Fruit fly (Drosophila melanogaster) whole organism, prepupa: ENCODE data around the gene CG31689.

ENCODE experiments used
- CG10631 ChIP-seq: fragments of 200-800 bp; sonication (Bioruptor generic); optimal IDR thresholded peaks from 2 replicates; lab custom pipeline; 2016; ENCODE audit warnings: missing biosample characterization, missing genetic modification characterization
- CG11762 ChIP-seq: fragments of 200-800 bp; sonication (Bioruptor generic); optimal IDR thresholded peaks from 3 replicates; lab custom pipeline; 2016; ENCODE audit warnings: missing biosample characterization, missing genetic modification characterization; ENCODE audit not compliant: insufficient read depth
- CG15336 ChIP-seq: fragments of 200-800 bp; sonication (Bioruptor generic); IDR thresholded peaks from 2 replicates; pipeline ENCODE4 v1.3.6; 2022; ENCODE audit warnings: missing biosample characterization, missing genetic modification characterization
- CG1621 ChIP-seq: fragments of 200-800 bp; sonication (Bioruptor generic); optimal IDR thresholded peaks from 3 replicates; lab custom pipeline; 2018; ENCODE audit warnings: missing biosample characterization, mild to moderate bottlenecking, missing genetic modification characterization
- CG16779 ChIP-seq: fragments of 200-800 bp; sonication (Bioruptor generic); optimal IDR thresholded peaks from 3 replicates; lab custom pipeline; 2017; ENCODE audit warnings: missing biosample characterization, mild to moderate bottlenecking, missing genetic modification characterization
- CG3032 ChIP-seq: fragments of 200-800 bp; optimal IDR thresholded peaks from 2 replicates; lab custom pipeline; 2019; ENCODE audit warnings: missing biosample characterization, mild to moderate bottlenecking, missing genetic modification characterization, moderate library complexity
- CG32006 ChIP-seq: fragments of 200-800 bp; sonication (Bioruptor generic); optimal IDR thresholded peaks from 3 replicates; lab custom pipeline; 2017; ENCODE audit warnings: missing biosample characterization, mild to moderate bottlenecking, missing genetic modification characterization
- CG34406 ChIP-seq: fragments of 200-800 bp; sonication (Bioruptor generic); optimal IDR thresholded peaks from 3 replicates; lab custom pipeline; 2016; ENCODE audit warnings: missing biosample characterization, missing genetic modification characterization
- CG3919 ChIP-seq: fragments of 200-800 bp; sonication (Bioruptor generic); optimal IDR thresholded peaks from 3 replicates; lab custom pipeline; 2016; ENCODE audit warnings: missing biosample characterization, missing genetic modification characterization
- CG6163 ChIP-seq: fragments of 200-800 bp; sonication (Bioruptor generic); IDR thresholded peaks from 3 replicates; pipeline ENCODE4 v1.3.6; 2022; ENCODE audit warnings: missing biosample characterization, missing genetic modification characterization
- CG6276 ChIP-seq: fragments of 200-800 bp; sonication (Bioruptor generic); optimal IDR thresholded peaks from 2 replicates; lab custom pipeline; 2017; ENCODE audit warnings: missing biosample characterization, mild to moderate bottlenecking, missing genetic modification characterization
- CG6854 ChIP-seq: fragments of 200-800 bp; sonication (Bioruptor generic); optimal IDR thresholded peaks from 2 replicates; lab custom pipeline; 2017; ENCODE audit warnings: missing biosample characterization, mild to moderate bottlenecking, missing genetic modification characterization
- CG7368 ChIP-seq: fragments of 200-800 bp; sonication (Bioruptor generic); optimal IDR thresholded peaks from 3 replicates; lab custom pipeline; 2016; ENCODE audit warnings: missing biosample characterization, missing genetic modification characterization
- CG8119 ChIP-seq: fragments of 200-800 bp; sonication (Bioruptor generic); IDR thresholded peaks from 3 replicates; pipeline ENCODE4 v1.3.6; 2022; ENCODE audit warnings: missing biosample characterization, missing genetic modification characterization
- CG8319 ChIP-seq: fragments of 200-800 bp; sonication (Bioruptor generic); optimal IDR thresholded peaks from 3 replicates; lab custom pipeline; 2016; ENCODE audit warnings: missing biosample characterization, missing genetic modification characterization
- CG8632 ChIP-seq: fragments of 200-800 bp; sonication (Bioruptor generic); optimal IDR thresholded peaks from 3 replicates; lab custom pipeline; 2016; ENCODE audit warnings: missing biosample characterization, missing genetic modification characterization
- CG9139 ChIP-seq: fragments of 200-800 bp; sonication (Bioruptor generic); optimal IDR thresholded peaks from 3 replicates; lab custom pipeline; 2017; ENCODE audit warnings: missing biosample characterization, mild to moderate bottlenecking, missing genetic modification characterization
- Eip75B ChIP-seq: fragments of 200-800 bp; sonication (Bioruptor generic); optimal IDR thresholded peaks from 3 replicates; lab custom pipeline; 2016; ENCODE audit warnings: missing biosample characterization, missing genetic modification characterization
- Eip78C ChIP-seq: fragments of 200-800 bp; sonication (Bioruptor generic); peaks from one replicate; lab custom pipeline; 2016; ENCODE audit warnings: missing biosample characterization, missing genetic modification characterization
- Eip93F ChIP-seq: fragments of 200-800 bp; sonication (Bioruptor generic); optimal IDR thresholded peaks from 2 replicates; lab custom pipeline; 2016; ENCODE audit warnings: missing biosample characterization, mild to moderate bottlenecking, missing genetic modification characterization
- Ets21C ChIP-seq: fragments of 200-800 bp; sonication (Bioruptor generic); optimal IDR thresholded peaks from 3 replicates; lab custom pipeline; 2016; ENCODE audit warnings: missing biosample characterization, missing genetic modification characterization
- Ets96B ChIP-seq: fragments of 200-800 bp; optimal IDR thresholded peaks from 2 replicates; lab custom pipeline; 2019; ENCODE audit warnings: missing biosample characterization, mild to moderate bottlenecking, missing genetic modification characterization, moderate library complexity
- Hr38 ChIP-seq: sonication (Bioruptor generic); optimal IDR thresholded peaks from 2 replicates; lab custom pipeline; 2016; ENCODE audit warnings: missing biosample characterization, missing genetic modification characterization
- Hr4 ChIP-seq: fragments of 200-800 bp; sonication (Bioruptor generic); optimal IDR thresholded peaks from 3 replicates; lab custom pipeline; 2016; ENCODE audit warnings: missing biosample characterization, missing genetic modification characterization
- Met ChIP-seq: fragments of 200-800 bp; sonication (Bioruptor generic); optimal IDR thresholded peaks from 3 replicates; lab custom pipeline; 2016; ENCODE audit warnings: missing biosample characterization, missing genetic modification characterization
- OdsH ChIP-seq: fragments of 200-800 bp; sonication (Bioruptor generic); optimal IDR thresholded peaks from 3 replicates; lab custom pipeline; 2016; ENCODE audit warnings: missing biosample characterization, missing genetic modification characterization
- Sox14 ChIP-seq: fragments of 200-800 bp; sonication (Bioruptor generic); optimal IDR thresholded peaks from 3 replicates; lab custom pipeline; 2016; ENCODE audit warnings: missing biosample characterization, missing genetic modification characterization
- Sox15 ChIP-seq: fragments of 200-800 bp; sonication (Bioruptor generic); optimal IDR thresholded peaks from 3 replicates; lab custom pipeline; 2016; ENCODE audit warnings: missing biosample characterization, missing genetic modification characterization
- acj6 ChIP-seq: fragments of 200-800 bp; sonication (Bioruptor generic); optimal IDR thresholded peaks from 3 replicates; lab custom pipeline; 2016; ENCODE audit warnings: missing biosample characterization, missing genetic modification characterization
- dac ChIP-seq: fragments of 200-800 bp; sonication (Bioruptor generic); optimal IDR thresholded peaks from 2 replicates; lab custom pipeline; 2017; ENCODE audit warnings: missing biosample characterization, mild to moderate bottlenecking, missing genetic modification characterization
- dsx ChIP-seq: fragments of 200-800 bp; optimal IDR thresholded peaks from 3 replicates; lab custom pipeline; 2019; ENCODE audit warnings: missing biosample characterization, mild to moderate bottlenecking, missing genetic modification characterization, moderate library complexity; ENCODE audit not compliant: poor library complexity, severe bottlenecking
- eg ChIP-seq: fragments of 200-800 bp; sonication (Bioruptor generic); IDR thresholded peaks from 3 replicates; pipeline ENCODE4 v1.3.6; 2022; ENCODE audit warnings: missing biosample characterization, missing genetic modification characterization
- esn ChIP-seq: fragments of 200-800 bp; sonication (Bioruptor generic); optimal IDR thresholded peaks from 2 replicates; lab custom pipeline; 2016; ENCODE audit warnings: missing biosample characterization, mild to moderate bottlenecking, missing genetic modification characterization, moderate library complexity
- fd59A ChIP-seq: fragments of 200-800 bp; sonication (Bioruptor generic); optimal IDR thresholded peaks from 2 replicates; lab custom pipeline; 2017; ENCODE audit warnings: missing biosample characterization, mild to moderate bottlenecking, missing genetic modification characterization, missing genetic modification reagents
- fd85E ChIP-seq: fragments of 200-800 bp; sonication (Bioruptor generic); optimal IDR thresholded peaks from 3 replicates; lab custom pipeline; 2016; ENCODE audit warnings: missing biosample characterization, missing genetic modification characterization
- fkh ChIP-seq: fragments of 200-800 bp; sonication (Bioruptor generic); optimal IDR thresholded peaks from 3 replicates; lab custom pipeline; 2017; ENCODE audit warnings: missing biosample characterization, mild to moderate bottlenecking, missing genetic modification characterization, moderate library complexity
- lz ChIP-seq: fragments of 200-800 bp; sonication (Bioruptor generic); optimal IDR thresholded peaks from 3 replicates; lab custom pipeline; 2016; ENCODE audit warnings: missing biosample characterization, missing genetic modification characterization
- net ChIP-seq: fragments of 200-800 bp; sonication (Bioruptor generic); optimal IDR thresholded peaks from 3 replicates; lab custom pipeline; 2016; ENCODE audit warnings: missing biosample characterization, missing genetic modification characterization
- pdm3 ChIP-seq: fragments of 200-800 bp; sonication (Bioruptor generic); optimal IDR thresholded peaks from 3 replicates; lab custom pipeline; 2016; ENCODE audit warnings: missing biosample characterization, missing genetic modification characterization
- salr ChIP-seq, 2 experiments: fragments of 200-800 bp; sonication (Bioruptor generic); optimal IDR thresholded peaks; 3 replicates each; lab custom pipeline; 2016 to 2018; ENCODE audit warnings: missing biosample characterization in 2 of 2, missing genetic modification characterization in 2 of 2, mild to moderate bottlenecking in 1 of 2
- ss ChIP-seq, 2 experiments: fragments of 200-800 bp; sonication (Bioruptor generic); optimal IDR thresholded peaks; 2 replicates in 1 of 2; 3 replicates in 1 of 2; lab custom pipeline; 2017 to 2018; ENCODE audit warnings: mild to moderate bottlenecking in 2 of 2, missing biosample characterization in 2 of 2, missing genetic modification characterization in 2 of 2, moderate library complexity in 1 of 2
- svp ChIP-seq: fragments of 200-800 bp; sonication (Bioruptor generic); peaks from one replicate; lab custom pipeline; 2016; ENCODE audit warnings: missing biosample characterization, missing genetic modification characterization
- vri ChIP-seq: fragments of 200-800 bp; sonication (Bioruptor generic); optimal IDR thresholded peaks from 3 replicates; lab custom pipeline; 2016; ENCODE audit warnings: missing biosample characterization, mild to moderate bottlenecking, missing genetic modification characterization

CG31689 gene

dm6 chr2L:2748480-2749143 is 23.1 kb downstream of the CG31689 start (continued):
- TF ChIP-seq ss (GFP tag; optimal IDR thresholded peaks at IDR 0.05; lab: Kevin White, UChicago): peak in 1 of 2 experiments; percentile 87
- TF ChIP-seq Met (GFP tag; lab: Kevin White, UChicago): no peak
- peak; percentile 68 for TF ChIP-seq fd59A (GFP tag; lab: Kevin White, UChicago)
- TF ChIP-seq Eip78C (GFP tag; lab: Kevin White, UChicago): peak; percentile 93
- no peak for TF ChIP-seq dac (GFP tag; lab: Kevin White, UChicago)
- TF ChIP-seq Ets21C (GFP tag; lab: Kevin White, UChicago): no peak
- TF ChIP-seq CG11762 (GFP tag; lab: Kevin White, UChicago): peak; percentile 77
- peak; percentile 88 for TF ChIP-seq Sox14

- TF ChIP-seq ss (GFP tag; optimal IDR thresholded peaks at IDR 0.05; lab: Kevin White, UChicago) (no peak), CG6854 (no peak), Eip78C (GFP tag; lab: Kevin White, UChicago) (peak; percentile 51), svp (GFP tag; lab: Kevin White, UChicago) (peak; percentile 82), CG7368 (GFP tag; lab: Kevin White, UChicago) (peak; percentile 52), Hr4 (GFP tag; lab: Kevin White, UChicago) (no peak), CG1621 (peak; percentile 0), eg (GFP tag; lab: Robert Waterston, UW) (no peak), CG3919 (GFP tag; lab: Kevin White, UChicago) (peak; percentile 31), lz (GFP tag; lab: Kevin White, UChicago) (peak; percentile 5), Sox14 (peak; percentile 5), fkh (GFP tag; lab: Kevin White, UChicago) (peak; percentile 62), CG16779 (tag; lab: Kevin White, UChicago) (peak; percentile 0), CG32006 (GFP tag; lab: Kevin White, UChicago) (peak; percentile 45)
- TF ChIP-seq, all 60 proteins: peak for 10
Measured at dm6 chr2L:2749144-2749766, 23.8 kb downstream of the CG31689 start.

- TF ChIP-seq CG6163 (GFP tag; lab: Robert Waterston, UW) (no peak), CG7368 (GFP tag; lab: Kevin White, UChicago) (no peak), Ets21C (GFP tag; lab: Kevin White, UChicago) (no peak), eg (GFP tag; lab: Robert Waterston, UW) (no peak), dsx (GFP tag; lab: Kevin White, UChicago) (peak; percentile 75), salr (GFP tag; optimal IDR thresholded peaks at IDR 0.05; lab: Kevin White, UChicago) (peak in 1 of 2 experiments; percentile 73), svp (GFP tag; lab: Kevin White, UChicago) (no peak), CG8319 (no peak), CG8632 (GFP tag; lab: Kevin White, UChicago) (peak; percentile 33), Sox14 (peak; percentile 47), fd59A (GFP tag; lab: Kevin White, UChicago) (peak; percentile 23), CG1621 (peak; percentile 35), Met (GFP tag; lab: Kevin White, UChicago) (no peak), fd85E (GFP tag; lab: Kevin White, UChicago) (no peak), CG15336 (GFP tag; lab: Robert Waterston, UW) (no peak), CG10631 (GFP tag; lab: Kevin White, UChicago) (peak; percentile 74), CG34406 (peak; percentile 29), Ets96B (tag; lab: Kevin White, UChicago) (peak; percentile 33), CG6276 (GFP tag; lab: Kevin White, UChicago) (peak; percentile 64), CG9139 (GFP tag; lab: Kevin White, UChicago) (peak; percentile 28), CG3032 (tag; lab: Kevin White, UChicago) (peak; percentile 14), Sox15 (no peak), esn (peak; percentile 24), OdsH (GFP tag; lab: Kevin White, UChicago) (peak; percentile 68), Eip75B (GFP tag; lab: Kevin White, UChicago) (peak; percentile 10), acj6 (GFP tag; lab: Kevin White, UChicago) (peak; percentile 46), pdm3 (GFP tag; lab: Kevin White, UChicago) (peak; percentile 56), CG8119 (GFP tag; lab: Robert Waterston, UW) (no peak), CG11762 (GFP tag; lab: Kevin White, UChicago) (peak; percentile 9), net (GFP tag; lab: Kevin White, UChicago) (peak; percentile 51), vri (GFP tag; lab: Kevin White, UChicago) (peak; percentile 15), Hr38 (GFP tag; lab: Kevin White, UChicago) (no peak), Eip93F (no peak)
Measured at dm6 chr2L:2750337-2751084, 25.0 kb downstream of the CG31689 start.
